Fruit fly (Drosophila melanogaster) whole organism, embryonic: ENCODE data around the gene CG17646.
A peak's percentile ranks its signal among the peaks of the same experiment; 100 is the strongest.

Experiments
- Blimp-1 ChIP-seq: fragments of 200-800 bp; sonication (Bioruptor generic); optimal IDR thresholded peaks from 3 replicates; lab custom pipeline; 2018; ENCODE audit warnings: missing biosample characterization, missing genetic modification characterization, mild to moderate bottlenecking, moderate library complexity, missing genetic modification reagents
- CG10274 ChIP-seq: fragments of 200-800 bp; sonication (Bioruptor generic); optimal IDR thresholded peaks from 3 replicates; lab custom pipeline; 2017; ENCODE audit warnings: missing biosample characterization, mild to moderate bottlenecking, missing genetic modification characterization
- CG12071 ChIP-seq: fragments of 200-800 bp; sonication (Bioruptor generic); optimal IDR thresholded peaks from 3 replicates; lab custom pipeline; 2018; ENCODE audit warnings: missing biosample characterization, mild to moderate bottlenecking, missing genetic modification characterization
- CG12391 ChIP-seq: fragments of 200-800 bp; sonication (Bioruptor generic); optimal IDR thresholded peaks from 3 replicates; lab custom pipeline; 2018; ENCODE audit warnings: missing biosample characterization, mild to moderate bottlenecking, missing genetic modification characterization, moderate library complexity
- CG14014 ChIP-seq: fragments of 200-800 bp; sonication (Bioruptor generic); IDR thresholded peaks from 2 replicates; pipeline ENCODE4 v1.3.6; 2022; ENCODE audit warnings: missing biosample characterization, missing genetic modification characterization
- CG14667 ChIP-seq: fragments of 200-800 bp; sonication (Bioruptor generic); IDR thresholded peaks from 2 replicates; pipeline ENCODE4 v1.3.6; 2022; ENCODE audit warnings: missing biosample characterization, missing genetic modification characterization
- CG14965 ChIP-seq: fragments of 200-800 bp; sonication (Bioruptor generic); optimal IDR thresholded peaks from 2 replicates; lab custom pipeline; 2016; ENCODE audit warnings: missing biosample characterization, missing genetic modification characterization, borderline replicate concordance
- CG15073 ChIP-seq: fragments of 200-800 bp; sonication (Bioruptor generic); optimal IDR thresholded peaks from 2 replicates; lab custom pipeline; 2016; ENCODE audit warnings: missing biosample characterization, missing genetic modification characterization
- CG16813 ChIP-seq: fragments of 200-800 bp; sonication (Bioruptor generic); IDR thresholded peaks from 3 replicates; pipeline ENCODE4 v1.3.6; 2022; ENCODE audit warnings: missing biosample characterization, missing genetic modification characterization; ENCODE audit not compliant: partially characterized antibody
- CG17829 ChIP-seq: fragments of 200-800 bp; optimal IDR thresholded peaks from 2 replicates; lab custom pipeline; 2019; ENCODE audit warnings: missing biosample characterization, mild to moderate bottlenecking, missing genetic modification characterization, moderate library complexity
- CG31224 ChIP-seq: fragments of 200-800 bp; sonication (Bioruptor generic); IDR thresholded peaks from 2 replicates; pipeline ENCODE4 v1.3.6; 2022; ENCODE audit warnings: missing biosample characterization, missing genetic modification characterization
- CG34224 ChIP-seq: fragments of 200-800 bp; sonication (Bioruptor generic); IDR thresholded peaks from 3 replicates; pipeline ENCODE4 v1.3.6; 2022; ENCODE audit warnings: missing biosample characterization, missing genetic modification characterization; ENCODE audit not compliant: partially characterized antibody
- CG34422 ChIP-seq: fragments of 200-800 bp; sonication (Bioruptor generic); IDR thresholded peaks from 3 replicates; pipeline ENCODE4 v1.3.6; 2022; ENCODE audit warnings: missing biosample characterization, missing genetic modification characterization
- CG3726 ChIP-seq: fragments of 200-800 bp; sonication (Bioruptor generic); IDR thresholded peaks from 3 replicates; pipeline ENCODE4, ENCODE4 v1.3.6; 2022; ENCODE audit warnings: missing biosample characterization, missing genetic modification characterization
- CG43689 ChIP-seq: fragments of 200-800 bp; sonication (Bioruptor generic); IDR thresholded peaks from 2 replicates; pipeline ENCODE4 v1.3.6; 2022; ENCODE audit warnings: missing biosample characterization, missing genetic modification characterization
- CG4854 ChIP-seq: fragments of 200-800 bp; sonication (Bioruptor generic); optimal IDR thresholded peaks from 2 replicates; lab custom pipeline; 2016; ENCODE audit warnings: missing biosample characterization, missing genetic modification characterization, inconsistent platforms
- CG8388 ChIP-seq: fragments of 200-800 bp; sonication (Bioruptor generic); optimal IDR thresholded peaks from 2 replicates; lab custom pipeline; 2019; ENCODE audit warnings: missing biosample characterization, mild to moderate bottlenecking, missing genetic modification characterization, moderate library complexity
- CG8765 ChIP-seq: fragments of 200-800 bp; sonication (Bioruptor generic); IDR thresholded peaks from 2 replicates; pipeline ENCODE4 v1.3.6; 2022; ENCODE audit warnings: missing biosample characterization, missing genetic modification characterization
- CHES-1-like ChIP-seq: fragments of 200-800 bp; sonication (Bioruptor generic); optimal IDR thresholded peaks from 2 replicates; lab custom pipeline; 2016; ENCODE audit warnings: missing biosample characterization, missing genetic modification characterization
- D ChIP-seq, 2 experiments: fragments of 200-800 bp in 1 of 2; fragments of >200 bp in 1 of 2; sonication (Bioruptor generic) in 1 of 2; optimal IDR thresholded peaks; 2 replicates in 1 of 2; 3 replicates in 1 of 2; lab custom pipeline; 2017; ENCODE audit warnings: mild to moderate bottlenecking in 1 of 2, missing biosample characterization in 1 of 2, missing genetic modification characterization in 1 of 2, missing genetic modification reagents in 1 of 2
- D19A ChIP-seq: fragments of 200-800 bp; optimal IDR thresholded peaks from 3 replicates; lab custom pipeline; 2019; ENCODE audit warnings: missing biosample characterization, mild to moderate bottlenecking, missing genetic modification characterization, moderate library complexity
- Dek ChIP-seq: fragments of 200-800 bp; sonication (Bioruptor generic); optimal IDR thresholded peaks from 3 replicates; lab custom pipeline; 2019; ENCODE audit warnings: missing biosample characterization, mild to moderate bottlenecking, missing genetic modification characterization, moderate library complexity
- Dll ChIP-seq: fragments of 200-800 bp; sonication (Bioruptor generic); IDR thresholded peaks from 4 replicates; pipeline ENCODE4 v1.3.6; 2022; ENCODE audit warnings: missing biosample characterization, missing genetic modification characterization; ENCODE audit not compliant: partially characterized antibody
- Meics ChIP-seq: fragments of 200-800 bp; sonication (Bioruptor generic); optimal IDR thresholded peaks from 2 replicates; lab custom pipeline; 2017; ENCODE audit warnings: missing biosample characterization, mild to moderate bottlenecking, missing genetic modification characterization
- Nf-YB ChIP-seq: fragments of 200-800 bp; sonication (Bioruptor generic); optimal IDR thresholded peaks from 3 replicates; lab custom pipeline; 2019; ENCODE audit warnings: missing biosample characterization, mild to moderate bottlenecking, missing genetic modification characterization, moderate library complexity
- Poxn ChIP-seq: fragments of 200-800 bp; sonication (Bioruptor generic); IDR thresholded peaks from 2 replicates; pipeline ENCODE4 v1.3.6; 2022; ENCODE audit warnings: missing biosample characterization, missing genetic modification characterization
- Ssrp ChIP-seq: fragments of 200-800 bp; sonication (Bioruptor generic); optimal IDR thresholded peaks from 2 replicates; lab custom pipeline; 2018; ENCODE audit warnings: missing biosample characterization, mild to moderate bottlenecking, missing genetic modification characterization, moderate library complexity
- TFAM ChIP-seq: fragments of 200-800 bp; sonication (Bioruptor generic); optimal IDR thresholded peaks from 2 replicates; lab custom pipeline; 2017; ENCODE audit warnings: missing biosample characterization, missing genetic modification characterization, inconsistent platforms
- Trl ChIP-seq, 3 experiments: fragments of >200 bp in 2 of 3; fragments of 200-800 bp in 1 of 3; sonication (Bioruptor generic) in 1 of 3; optimal IDR thresholded peaks; 2 replicates in 1 of 3; 3 replicates in 2 of 3; lab custom pipeline; 2016 to 2017; ENCODE audit warnings: missing biosample characterization in 1 of 3, missing genetic modification characterization in 1 of 3
- YL-1 ChIP-seq: fragments of 200-800 bp; sonication (Bioruptor generic); optimal IDR thresholded peaks from 3 replicates; lab custom pipeline; 2017; ENCODE audit warnings: missing biosample characterization, mild to moderate bottlenecking, missing genetic modification characterization
- aop ChIP-seq: fragments of 200-800 bp; sonication (Bioruptor generic); IDR thresholded peaks from 2 replicates; pipeline ENCODE4 v1.3.6; 2022; ENCODE audit warnings: missing biosample characterization, missing genetic modification characterization
- ash1 ChIP-seq: fragments of 200-800 bp; sonication (Bioruptor generic); optimal IDR thresholded peaks from 2 replicates; lab custom pipeline; 2018; ENCODE audit warnings: missing biosample characterization, mild to moderate bottlenecking, missing genetic modification characterization
- bcd ChIP-seq: fragments of 200-800 bp; sonication (Bioruptor generic); optimal IDR thresholded peaks from 2 replicates; lab custom pipeline; 2017; ENCODE audit warnings: missing biosample characterization, mild to moderate bottlenecking, missing genetic modification characterization
- chn ChIP-seq: fragments of 200-800 bp; sonication (Bioruptor generic); optimal IDR thresholded peaks from 2 replicates; lab custom pipeline; 2016; ENCODE audit warnings: missing biosample characterization, missing genetic modification characterization
- crc ChIP-seq: fragments of 200-800 bp; sonication (Bioruptor generic); optimal IDR thresholded peaks from 2 replicates; lab custom pipeline; 2016; ENCODE audit warnings: missing biosample characterization, missing genetic modification characterization
- gce ChIP-seq: fragments of 200-800 bp; sonication (Bioruptor generic); IDR thresholded peaks from 3 replicates; pipeline ENCODE4 v1.3.6; 2022; ENCODE audit warnings: missing biosample characterization, missing genetic modification characterization
- gem ChIP-seq: fragments of 200-800 bp; sonication (Bioruptor generic); optimal IDR thresholded peaks from 2 replicates; lab custom pipeline; 2019; ENCODE audit warnings: missing biosample characterization, mild to moderate bottlenecking, missing genetic modification characterization, moderate library complexity
- jing ChIP-seq: fragments of 200-800 bp; sonication (Bioruptor generic); optimal IDR thresholded peaks from 2 replicates; lab custom pipeline; 2018; ENCODE audit warnings: missing biosample characterization, mild to moderate bottlenecking, missing genetic modification characterization
- knrl ChIP-seq: fragments of 200-800 bp; sonication (Bioruptor generic); IDR thresholded peaks from 3 replicates; pipeline ENCODE4 v1.3.6; 2022; ENCODE audit warnings: missing biosample characterization, missing genetic modification characterization; ENCODE audit not compliant: partially characterized antibody
- lab ChIP-seq: fragments of 200-800 bp; sonication (Bioruptor generic); optimal IDR thresholded peaks from 3 replicates; lab custom pipeline; 2017; ENCODE audit warnings: missing biosample characterization, missing genetic modification characterization, mild to moderate bottlenecking, moderate library complexity, missing genetic modification reagents
- nerfin-1 ChIP-seq: fragments of 200-800 bp; sonication (Bioruptor generic); optimal IDR thresholded peaks from 3 replicates; lab custom pipeline; 2019; ENCODE audit warnings: missing biosample characterization, mild to moderate bottlenecking, missing genetic modification characterization, moderate library complexity
- peb ChIP-seq: fragments of 200-800 bp; sonication (Bioruptor generic); IDR thresholded peaks from 2 replicates; pipeline ENCODE4 v1.3.6; 2022; ENCODE audit warnings: missing biosample characterization, missing genetic modification characterization
- sens-2 ChIP-seq: fragments of 200-800 bp; sonication (Bioruptor generic); IDR thresholded peaks from 2 replicates; pipeline ENCODE4 v1.3.6; 2022; ENCODE audit warnings: missing biosample characterization, missing genetic modification characterization
- sima ChIP-seq: fragments of 200-800 bp; sonication (Bioruptor generic); optimal IDR thresholded peaks from 2 replicates; lab custom pipeline; 2016; ENCODE audit warnings: missing biosample characterization, missing genetic modification characterization
- so ChIP-seq: fragments of 200-800 bp; sonication (Bioruptor generic); IDR thresholded peaks from 3 replicates; pipeline ENCODE4 v1.3.6; 2022; ENCODE audit warnings: missing biosample characterization, missing genetic modification characterization
- sr ChIP-seq: fragments of 200-800 bp; sonication (Bioruptor generic); IDR thresholded peaks from 3 replicates; pipeline ENCODE4 v1.3.6; 2022; ENCODE audit warnings: missing biosample characterization, missing genetic modification characterization
- unc-4 ChIP-seq: fragments of 200-800 bp; sonication (Bioruptor generic); IDR thresholded peaks from 2 replicates; pipeline ENCODE4 v1.3.6; 2022; ENCODE audit warnings: missing biosample characterization, missing genetic modification characterization; ENCODE audit not compliant: partially characterized antibody
- vfl ChIP-seq: fragments of 200-800 bp; sonication (Bioruptor generic); optimal IDR thresholded peaks from 2 replicates; lab custom pipeline; 2016; ENCODE audit warnings: missing biosample characterization, missing genetic modification characterization
- zfh2 ChIP-seq: fragments of 200-800 bp; sonication (Bioruptor generic); optimal IDR thresholded peaks from 2 replicates; lab custom pipeline; 2016; ENCODE audit warnings: missing biosample characterization, missing genetic modification characterization

The CG17646 gene

dm6 chr2L:1715699-1716333, 16.5 kb upstream of the CG17646 start, which contains the start of gene frtz (continued):
- TF ChIP-seq CG15073 (GFP tag; lab: Kevin White, UChicago) (no peak), CG8765 (GFP tag; lab: Robert Waterston, UW) (no peak), lab (GFP tag; lab: Kevin White, UChicago) (no peak), crc (GFP tag; lab: Kevin White, UChicago) (no peak), CG4854 (GFP tag; lab: Kevin White, UChicago) (no peak), CG14014 (0 out of 2 replicates have a peak, but pooled peaks have one; percentile 5), CG10274 (GFP tag; lab: Kevin White, UChicago) (no peak), CG43689 (GFP tag; lab: Robert Waterston, UW) (no peak), CG12071 (GFP tag; lab: Kevin White, UChicago) (no peak), YL-1 (GFP tag; lab: Kevin White, UChicago) (peak; percentile 69), gce (GFP tag; lab: Robert Waterston, UW) (no peak), CG16813 (peak; percentile 86), D19A (no peak), Dek (tag; lab: Kevin White, UChicago) (peak; percentile 33), zfh2 (GFP tag; lab: Kevin White, UChicago) (no peak), CG3726 (GFP tag; lab: Robert Waterston, UW) (no peak), CG12391 (tag; lab: Kevin White, UChicago) (peak; percentile 13), CHES-1-like (GFP tag; lab: Kevin White, UChicago) (peak; percentile 29), CG17829 (tag; lab: Kevin White, UChicago) (peak; percentile 29), CG8388 (GFP tag; lab: Kevin White, UChicago) (no peak), Nf-YB (GFP tag; lab: Kevin White, UChicago) (no peak), so (GFP tag; lab: Robert Waterston, UW) (no peak), gem (tag; lab: Kevin White, UChicago) (no peak), jing (GFP tag; lab: Kevin White, UChicago) (no peak), Poxn (GFP tag; lab: Robert Waterston, UW) (no peak), nerfin-1 (tag; lab: Kevin White, UChicago) (no peak), CG14667 (GFP tag; lab: Robert Waterston, UW) (no peak), ash1 (GFP tag; lab: Kevin White, UChicago) (no peak), D (optimal IDR thresholded peaks at IDR 0.05; lab: Kevin White, UChicago) (no peak), D (GFP tag; optimal IDR thresholded peaks at IDR 0.05; lab: Kevin White, UChicago) (no peak), sens-2 (no peak), sima (GFP tag; lab: Kevin White, UChicago) (no peak), aop (GFP tag; lab: Robert Waterston, UW) (no peak), chn (GFP tag; lab: Kevin White, UChicago) (no peak), Blimp-1 (no peak), peb (no peak), CG34224 (peak; percentile 72), sr (GFP tag; lab: Robert Waterston, UW) (no peak), knrl (GFP tag; lab: Robert Waterston, UW) (peak; percentile 91), Ssrp (tag; lab: Kevin White, UChicago) (no peak), Meics (no peak), CG34422 (no peak; the same call in 2 of the 3 replicates), Dll (GFP tag; lab: Robert Waterston, UW) (peak; percentile 80), Trl (optimal IDR thresholded peaks at IDR 0.05; lab: Kevin White, UChicago) (no peak), Trl (GFP tag; optimal IDR thresholded peaks at IDR 0.05; lab: Kevin White, UChicago) (no peak), bcd (GFP tag; lab: Kevin White, UChicago) (peak; percentile 21), CG31224 (GFP tag; lab: Robert Waterston, UW) (no peak), TFAM (no peak), CG14965 (GFP tag; lab: Kevin White, UChicago) (no peak), vfl (GFP tag; lab: Kevin White, UChicago) (no peak), unc-4 (peak; percentile 82)
